Fruit fly (Drosophila melanogaster) whole organism, embryonic: ENCODE results near the gene CG10286.
A peak's percentile ranks its signal among the peaks of the same experiment; 100 is the strongest.

ENCODE experiments used
- Adf1 ChIP-seq: fragments of 200-800 bp; sonication (Bioruptor generic); IDR thresholded peaks from 2 replicates; pipeline ENCODE4 v1.3.6; 2022; ENCODE audit warnings: missing biosample characterization, missing genetic modification characterization
- CG1024 ChIP-seq: fragments of 200-800 bp; sonication (Bioruptor generic); IDR thresholded peaks from 2 replicates; pipeline ENCODE4 v1.3.6; 2022; ENCODE audit warnings: missing biosample characterization, missing genetic modification characterization
- CG12659 ChIP-seq: fragments of 200-800 bp; sonication (Bioruptor generic); optimal IDR thresholded peaks from 3 replicates; lab custom pipeline; 2017; ENCODE audit warnings: mild to moderate bottlenecking, missing biosample characterization, missing genetic modification reagents, missing genetic modification characterization
- CG13424 ChIP-seq: fragments of 200-800 bp; sonication (Bioruptor generic); optimal IDR thresholded peaks from 2 replicates; lab custom pipeline; 2019; ENCODE audit warnings: missing biosample characterization, mild to moderate bottlenecking, missing genetic modification characterization, moderate library complexity
- CG17359 ChIP-seq: fragments of 200-800 bp; sonication (Bioruptor generic); optimal IDR thresholded peaks from 3 replicates; lab custom pipeline; 2018; ENCODE audit warnings: missing biosample characterization, mild to moderate bottlenecking, missing genetic modification characterization, moderate library complexity
- CG17802 ChIP-seq: fragments of 200-800 bp; sonication (Bioruptor generic); optimal IDR thresholded peaks from 2 replicates; lab custom pipeline; 2018; ENCODE audit warnings: missing biosample characterization, mild to moderate bottlenecking, missing genetic modification characterization, moderate library complexity
- CG17829 ChIP-seq: fragments of 200-800 bp; optimal IDR thresholded peaks from 2 replicates; lab custom pipeline; 2019; ENCODE audit warnings: missing biosample characterization, mild to moderate bottlenecking, missing genetic modification characterization, moderate library complexity
- CG17912 ChIP-seq: fragments of 200-800 bp; sonication (Bioruptor generic); optimal IDR thresholded peaks from 2 replicates; lab custom pipeline; 2018; ENCODE audit warnings: missing biosample characterization, mild to moderate bottlenecking, missing genetic modification characterization
- CG2712 ChIP-seq: fragments of 200-800 bp; optimal IDR thresholded peaks from 3 replicates; lab custom pipeline; 2019; ENCODE audit warnings: missing biosample characterization, mild to moderate bottlenecking, missing genetic modification characterization, moderate library complexity
- CG30020 ChIP-seq: fragments of 200-800 bp; optimal IDR thresholded peaks from 2 replicates; lab custom pipeline; 2019; ENCODE audit warnings: missing biosample characterization, mild to moderate bottlenecking, missing genetic modification characterization, moderate library complexity
- CG30403 ChIP-seq: fragments of 200-800 bp; sonication (Bioruptor generic); optimal IDR thresholded peaks from 3 replicates; lab custom pipeline; 2016; ENCODE audit warnings: missing biosample characterization, missing genetic modification characterization
- CG33557 ChIP-seq: fragments of 200-800 bp; sonication (Bioruptor generic); optimal IDR thresholded peaks from 2 replicates; lab custom pipeline; 2019; ENCODE audit warnings: missing biosample characterization, mild to moderate bottlenecking, missing genetic modification characterization, moderate library complexity
- CG34224 ChIP-seq: fragments of 200-800 bp; sonication (Bioruptor generic); IDR thresholded peaks from 3 replicates; pipeline ENCODE4 v1.3.6; 2022; ENCODE audit warnings: missing biosample characterization, missing genetic modification characterization; ENCODE audit not compliant: partially characterized antibody
- CG4282 ChIP-seq: fragments of 200-800 bp; sonication (Bioruptor generic); optimal IDR thresholded peaks from 2 replicates; lab custom pipeline; 2016; ENCODE audit warnings: missing biosample characterization, missing genetic modification characterization
- CG4617 ChIP-seq: fragments of 200-800 bp; sonication (Bioruptor generic); optimal IDR thresholded peaks from 3 replicates; lab custom pipeline; 2016; ENCODE audit warnings: missing biosample characterization, missing genetic modification characterization, borderline replicate concordance
- CG8089 ChIP-seq: fragments of 200-800 bp; sonication (Bioruptor generic); optimal IDR thresholded peaks from 3 replicates; lab custom pipeline; 2016; ENCODE audit warnings: missing biosample characterization, missing genetic modification characterization
- CoRest ChIP-seq: fragments of 200-800 bp; sonication (Bioruptor generic); optimal IDR thresholded peaks from 3 replicates; lab custom pipeline; 2018; ENCODE audit warnings: missing biosample characterization, mild to moderate bottlenecking, missing genetic modification characterization, moderate library complexity
- Dip2 ChIP-seq: fragments of 200-800 bp; sonication (Bioruptor generic); IDR thresholded peaks from 2 replicates; pipeline ENCODE4 v1.3.6; 2022; ENCODE audit warnings: missing biosample characterization, missing genetic modification characterization
- Dll ChIP-seq: fragments of 200-800 bp; sonication (Bioruptor generic); IDR thresholded peaks from 4 replicates; pipeline ENCODE4 v1.3.6; 2022; ENCODE audit warnings: missing biosample characterization, missing genetic modification characterization; ENCODE audit not compliant: partially characterized antibody
- Doc3 ChIP-seq: fragments of 200-800 bp; sonication (Bioruptor generic); IDR thresholded peaks from 3 replicates; pipeline ENCODE4 v1.3.6; 2022; ENCODE audit warnings: missing biosample characterization, missing genetic modification characterization; ENCODE audit not compliant: partially characterized antibody
- Dref ChIP-seq: fragments of 200-800 bp; sonication (Bioruptor generic); IDR thresholded peaks from 2 replicates; pipeline ENCODE4 v1.3.6; 2022; ENCODE audit warnings: missing biosample characterization, missing genetic modification characterization
- E2f2 ChIP-seq: fragments of 200-800 bp; sonication (Bioruptor generic); IDR thresholded peaks from 2 replicates; pipeline ENCODE4 v1.3.6; 2022; ENCODE audit warnings: missing biosample characterization, missing genetic modification characterization
- Ets97D ChIP-seq: fragments of 200-800 bp; sonication (Bioruptor generic); optimal IDR thresholded peaks from 3 replicates; lab custom pipeline; 2016; ENCODE audit warnings: missing biosample characterization, missing genetic modification characterization
- HLH4C ChIP-seq: fragments of 200-800 bp; sonication (Bioruptor generic); IDR thresholded peaks from 3 replicates; pipeline ENCODE4 v1.3.6; 2022; ENCODE audit warnings: missing biosample characterization, missing genetic modification characterization; ENCODE audit not compliant: partially characterized antibody
- HmgZ ChIP-seq: fragments of 200-800 bp; sonication (Bioruptor generic); optimal IDR thresholded peaks from 2 replicates; lab custom pipeline; 2018; ENCODE audit warnings: missing biosample characterization, mild to moderate bottlenecking, missing genetic modification characterization
- Hsf ChIP-seq: fragments of 200-800 bp; sonication (Bioruptor generic); optimal IDR thresholded peaks from 3 replicates; lab custom pipeline; 2016; ENCODE audit warnings: missing biosample characterization, missing genetic modification characterization
- Med ChIP-seq: fragments of 200-800 bp; sonication (Bioruptor generic); peaks from one replicate; lab custom pipeline; 2016; ENCODE audit warnings: missing biosample characterization, missing genetic modification characterization, mild to moderate bottlenecking, inconsistent platforms, moderate library complexity
- Nf-YC ChIP-seq: fragments of 200-800 bp; optimal IDR thresholded peaks from 3 replicates; lab custom pipeline; 2019; ENCODE audit warnings: missing biosample characterization, mild to moderate bottlenecking, missing genetic modification characterization, moderate library complexity
- Opbp ChIP-seq: fragments of 200-800 bp; sonication (Bioruptor generic); IDR thresholded peaks from 3 replicates; pipeline ENCODE4 v1.3.6; 2022; ENCODE audit warnings: missing biosample characterization, missing genetic modification characterization; ENCODE audit not compliant: partially characterized antibody
- Sin3A ChIP-seq: fragments of >200 bp; optimal IDR thresholded peaks from 2 replicates; lab custom pipeline; 2018
- Sry-β ChIP-seq: fragments of 200-800 bp; sonication (Bioruptor generic); optimal IDR thresholded peaks from 2 replicates; lab custom pipeline; 2018; ENCODE audit warnings: missing biosample characterization, mild to moderate bottlenecking, missing genetic modification characterization, moderate library complexity
- Sry-δ ChIP-seq: fragments of 200-800 bp; sonication (Bioruptor generic); optimal IDR thresholded peaks from 2 replicates; lab custom pipeline; 2016; ENCODE audit warnings: missing biosample characterization, missing genetic modification characterization
- YL-1 ChIP-seq: fragments of 200-800 bp; sonication (Bioruptor generic); optimal IDR thresholded peaks from 3 replicates; lab custom pipeline; 2017; ENCODE audit warnings: missing biosample characterization, mild to moderate bottlenecking, missing genetic modification characterization
- amos ChIP-seq: fragments of 200-800 bp; sonication (Bioruptor generic); IDR thresholded peaks from 2 replicates; pipeline ENCODE4 v1.3.6; 2022; ENCODE audit warnings: missing biosample characterization, missing genetic modification characterization; ENCODE audit not compliant: partially characterized antibody
- cg ChIP-seq: fragments of 200-800 bp; sonication (Bioruptor generic); optimal IDR thresholded peaks from 3 replicates; lab custom pipeline; 2019; ENCODE audit warnings: missing biosample characterization, mild to moderate bottlenecking, missing genetic modification characterization, moderate library complexity
- corto ChIP-seq: fragments of 200-800 bp; sonication (Bioruptor generic); optimal IDR thresholded peaks from 2 replicates; lab custom pipeline; 2016; ENCODE audit warnings: missing biosample characterization, mild to moderate bottlenecking, missing genetic modification characterization, moderate library complexity
- dm ChIP-seq: fragments of 200-800 bp; sonication (Bioruptor generic); optimal IDR thresholded peaks from 3 replicates; lab custom pipeline; 2016; ENCODE audit warnings: missing biosample characterization, missing genetic modification characterization
- hb ChIP-seq: fragments of 200-800 bp; sonication (Bioruptor generic); IDR thresholded peaks from 3 replicates; pipeline ENCODE4 v1.3.6; 2022; ENCODE audit warnings: missing biosample characterization, missing genetic modification characterization; ENCODE audit not compliant: partially characterized antibody
- lbe ChIP-seq: fragments of 200-800 bp; sonication (Bioruptor generic); optimal IDR thresholded peaks from 2 replicates; lab custom pipeline; 2016; ENCODE audit warnings: missing biosample characterization, mild to moderate bottlenecking, missing genetic modification characterization
- mld ChIP-seq: fragments of 200-800 bp; sonication (Bioruptor generic); IDR thresholded peaks from 3 replicates; pipeline ENCODE4 v1.3.6; 2022; ENCODE audit warnings: missing biosample characterization, missing genetic modification characterization; ENCODE audit not compliant: partially characterized antibody
- nmo ChIP-seq: fragments of 200-800 bp; sonication (Bioruptor generic); optimal IDR thresholded peaks from 2 replicates; lab custom pipeline; 2018; ENCODE audit warnings: missing biosample characterization, mild to moderate bottlenecking, missing genetic modification characterization, moderate library complexity
- phol ChIP-seq: fragments of 200-800 bp; sonication (Bioruptor generic); optimal IDR thresholded peaks from 3 replicates; lab custom pipeline; 2018; ENCODE audit warnings: missing biosample characterization, mild to moderate bottlenecking, missing genetic modification characterization, moderate library complexity
- pzg ChIP-seq: fragments of 200-800 bp; sonication (Bioruptor generic); optimal IDR thresholded peaks from 3 replicates; lab custom pipeline; 2018; ENCODE audit warnings: missing biosample characterization, mild to moderate bottlenecking, missing genetic modification characterization, moderate library complexity
- row ChIP-seq: fragments of 200-800 bp; sonication (Bioruptor generic); IDR thresholded peaks from 3 replicates; pipeline ENCODE4 v1.3.6; 2022; ENCODE audit warnings: missing biosample characterization, missing genetic modification characterization
- seq ChIP-seq: fragments of 200-800 bp; sonication (Bioruptor generic); IDR thresholded peaks from 2 replicates; pipeline ENCODE4 v1.3.6; 2022; ENCODE audit warnings: missing biosample characterization, missing genetic modification characterization
- sima ChIP-seq: fragments of 200-800 bp; sonication (Bioruptor generic); optimal IDR thresholded peaks from 2 replicates; lab custom pipeline; 2016; ENCODE audit warnings: missing biosample characterization, missing genetic modification characterization
- sob ChIP-seq: fragments of 200-800 bp; sonication (Bioruptor generic); IDR thresholded peaks from 2 replicates; pipeline ENCODE4 v1.3.6; 2022; ENCODE audit warnings: missing biosample characterization, missing genetic modification characterization
- tna ChIP-seq: fragments of 200-800 bp; sonication (Bioruptor generic); IDR thresholded peaks from 2 replicates; pipeline ENCODE4 v1.3.6; 2022; ENCODE audit warnings: missing biosample characterization, missing genetic modification characterization; ENCODE audit not compliant: partially characterized antibody
- zen ChIP-seq: fragments of 200-800 bp; sonication (Bioruptor generic); optimal IDR thresholded peaks from 3 replicates; lab custom pipeline; 2018; ENCODE audit warnings: missing biosample characterization, mild to moderate bottlenecking, missing genetic modification characterization, moderate library complexity
- zen2 ChIP-seq: fragments of 200-800 bp; sonication (Bioruptor generic); IDR thresholded peaks from 3 replicates; pipeline ENCODE4 v1.3.6; 2022; ENCODE audit warnings: missing biosample characterization, missing genetic modification characterization; ENCODE audit not compliant: partially characterized antibody

The CG10286 gene

DNA sequence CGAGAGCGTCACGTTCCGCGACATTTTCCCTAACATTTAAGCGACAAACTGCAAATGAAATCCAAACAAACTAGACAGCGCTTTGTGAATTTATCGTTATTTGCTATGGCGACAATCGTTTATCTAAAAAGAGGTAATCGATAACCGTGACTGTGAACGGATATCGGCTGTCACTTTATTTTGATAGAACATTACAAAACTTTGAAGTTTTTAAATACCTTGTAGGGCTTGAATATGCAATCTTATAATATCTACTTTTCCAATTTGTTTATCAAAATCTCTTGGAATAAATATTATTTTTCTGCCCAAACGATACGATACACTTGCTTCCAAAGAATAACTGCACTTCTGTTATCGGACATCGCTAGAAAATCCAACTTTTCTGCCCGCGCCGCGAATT, 11.4 kb downstream of the CG10286 start, which contains the start of the genes CG1024 and TfIIFalpha (continued):
- TF ChIP-seq lbe (peak; percentile 19), pzg (peak; percentile 52), Sry-β (GFP tag; lab: Kevin White, UChicago) (peak; percentile 3), CG17829 (tag; lab: Kevin White, UChicago) (peak; percentile 41), Ets97D (GFP tag; lab: Kevin White, UChicago) (peak; percentile 38), CG4617 (GFP tag; lab: Kevin White, UChicago) (peak; percentile 15), Sry-δ (GFP tag; lab: Kevin White, UChicago) (peak; percentile 86), zen2 (GFP tag; lab: Robert Waterston, UW) (peak; percentile 90), CG13424 (tag; lab: Kevin White, UChicago) (peak; percentile 27), CG12659 (GFP tag; lab: Kevin White, UChicago) (peak; percentile 61), CG1024 (GFP tag; lab: Robert Waterston, UW) (no peak), Doc3 (GFP tag; lab: Robert Waterston, UW) (peak; percentile 92), Dll (peak; percentile 95), seq (GFP tag; lab: Robert Waterston, UW) (no peak), CG2712 (tag; lab: Kevin White, UChicago) (peak; percentile 47), phol (tag; lab: Kevin White, UChicago) (peak; percentile 50), Dref (GFP tag; lab: Robert Waterston, UW) (peak; percentile 78), row (GFP tag; lab: Robert Waterston, UW) (peak; percentile 72), CG34224 (GFP tag; lab: Robert Waterston, UW) (peak; percentile 96), amos (GFP tag; lab: Robert Waterston, UW) (peak; percentile 76), CG17802 (tag; lab: Kevin White, UChicago) (no peak), dm (GFP tag; lab: Kevin White, UChicago) (peak; percentile 31), Hsf (peak; percentile 9), nmo (GFP tag; lab: Kevin White, UChicago) (peak; percentile 40), Med (GFP tag; lab: Kevin White, UChicago) (peak; percentile 49), sima (GFP tag; lab: Kevin White, UChicago) (no peak), CoRest (tag; lab: Kevin White, UChicago) (peak; percentile 24), mld (GFP tag; lab: Robert Waterston, UW) (peak; percentile 87), hb (peak; percentile 88), cg (peak; percentile 39), HLH4C (GFP tag; lab: Robert Waterston, UW) (peak; percentile 97), Adf1 (GFP tag; lab: Robert Waterston, UW) (0 out of 2 replicates have a peak, but pooled peaks have one; percentile 8), CG30403 (GFP tag; lab: Kevin White, UChicago) (peak; percentile 26), Sin3A (peak; percentile 34), zen (tag; lab: Kevin White, UChicago) (no peak), tna (GFP tag; lab: Robert Waterston, UW) (peak; percentile 89), Nf-YC (tag; lab: Kevin White, UChicago) (peak; percentile 38), E2f2 (GFP tag; lab: Robert Waterston, UW) (peak; percentile 64), CG17912 (GFP tag; lab: Kevin White, UChicago) (no peak), CG17359 (tag; lab: Kevin White, UChicago) (no peak), HmgZ (peak; percentile 44), Dip2 (no peak), CG4282 (GFP tag; lab: Kevin White, UChicago) (no peak), CG8089 (GFP tag; lab: Kevin White, UChicago) (peak; percentile 6), sob (GFP tag; lab: Robert Waterston, UW) (0 out of 2 replicates have a peak, but pooled peaks have one; percentile 31), Opbp (GFP tag; lab: Robert Waterston, UW) (peak; percentile 79), CG30020 (tag; lab: Kevin White, UChicago) (peak; percentile 43), YL-1 (peak; percentile 44), CG33557 (GFP tag; lab: Kevin White, UChicago) (peak; percentile 1), corto (GFP tag; lab: Kevin White, UChicago) (no peak)
